Worm (Caenorhabditis elegans): ENCODE results near the gene F36D3.1.

The F36D3.1 gene

ce11 chrV:16499006-16499405 lies at the start of gene F36D3.1:
Gene F36D3.1 (plus strand): TSS chrV:16499352.
- TF ChIP-seq tab-1 (GFP tag; IDR thresholded peaks at IDR 0.05) = no peak
- TF ChIP-seq ztf-29 (GFP tag; IDR thresholded peaks at IDR 0.05) = no peak
- no peak for TF ChIP-seq klf-2 (GFP tag; conservative IDR thresholded peaks at IDR 0.05)
- no peak for TF ChIP-seq ztf-23 (GFP tag; IDR thresholded peaks at IDR 0.05)
- TF ChIP-seq cog-1 (tag; optimal IDR thresholded peaks at IDR 0.05) = no peak
- no peak for TF ChIP-seq flt-1 (GFP tag; IDR thresholded peaks at IDR 0.05)
- TF ChIP-seq T22C8.4 (GFP tag; IDR thresholded peaks at IDR 0.05) = no peak
- no peak for TF ChIP-seq ref-1 (GFP tag; conservative IDR thresholded peaks at IDR 0.05)
- no peak for TF ChIP-seq med-1 (GFP tag; optimal IDR thresholded peaks at IDR 0.05; ENCODE audit: insufficient read depth)

ce11 chrV:16455065-16455464 lies 44.1 kb upstream of the F36D3.1 start, which contains the start of gene str-14:
Gene str-14 (minus strand): TSS chrV:16455165.
- TF ChIP-seq cog-1 (tag; optimal IDR thresholded peaks at IDR 0.05) = no peak
- no peak for TF ChIP-seq flt-1 (GFP tag; IDR thresholded peaks at IDR 0.05)
- TF ChIP-seq ztf-29 (GFP tag; IDR thresholded peaks at IDR 0.05) = no peak
- TF ChIP-seq tab-1 (GFP tag; IDR thresholded peaks at IDR 0.05) = no peak
- no peak for TF ChIP-seq klf-2 (GFP tag; conservative IDR thresholded peaks at IDR 0.05)
- TF ChIP-seq ztf-23 (GFP tag; IDR thresholded peaks at IDR 0.05) = no peak
- no peak for TF ChIP-seq T22C8.4 (GFP tag; IDR thresholded peaks at IDR 0.05)
- no peak for TF ChIP-seq ref-1 (GFP tag; conservative IDR thresholded peaks at IDR 0.05)
- TF ChIP-seq med-1 (GFP tag; optimal IDR thresholded peaks at IDR 0.05; ENCODE audit: insufficient read depth) = no peak

ce11 chrV:16458714-16459113 lies 40.4 kb upstream of the F36D3.1 start, which contains the start of gene str-15:
Gene str-15 (minus strand): TSS chrV:16458814.
- no peak for TF ChIP-seq ztf-23 (GFP tag; IDR thresholded peaks at IDR 0.05)

ce11 chrV:16459377-16459776 lies 39.8 kb upstream of the F36D3.1 start:
- no peak for TF ChIP-seq med-1 (GFP tag; optimal IDR thresholded peaks at IDR 0.05; ENCODE audit: insufficient read depth)
- TF ChIP-seq T22C8.4 (GFP tag; IDR thresholded peaks at IDR 0.05) = no peak
- TF ChIP-seq ref-1 (GFP tag; conservative IDR thresholded peaks at IDR 0.05) = no peak
- TF ChIP-seq klf-2 (GFP tag; conservative IDR thresholded peaks at IDR 0.05) = no peak
- TF ChIP-seq flt-1 (GFP tag; IDR thresholded peaks at IDR 0.05) = no peak
- no peak for TF ChIP-seq ztf-23 (GFP tag; IDR thresholded peaks at IDR 0.05)
- TF ChIP-seq cog-1 (tag; optimal IDR thresholded peaks at IDR 0.05) = no peak
- TF ChIP-seq tab-1 (GFP tag; IDR thresholded peaks at IDR 0.05) = no peak
- no peak for TF ChIP-seq ztf-29 (GFP tag; IDR thresholded peaks at IDR 0.05)

ce11 chrV:16460866-16461265 lies 38.3 kb upstream of the F36D3.1 start, which contains the start of gene srh-142:
Gene srh-142 (minus strand): TSS chrV:16460966.
- TF ChIP-seq flt-1 (GFP tag; IDR thresholded peaks at IDR 0.05) (no peak), ztf-23 (GFP tag; IDR thresholded peaks at IDR 0.05) (no peak), tab-1 (GFP tag; IDR thresholded peaks at IDR 0.05) (no peak), cog-1 (tag; optimal IDR thresholded peaks at IDR 0.05) (no peak), med-1 (GFP tag; optimal IDR thresholded peaks at IDR 0.05; ENCODE audit: insufficient read depth) (no peak), ref-1 (GFP tag; conservative IDR thresholded peaks at IDR 0.05) (no peak), ztf-29 (GFP tag; IDR thresholded peaks at IDR 0.05) (no peak), T22C8.4 (GFP tag; IDR thresholded peaks at IDR 0.05) (no peak), klf-2 (GFP tag; conservative IDR thresholded peaks at IDR 0.05) (no peak)

- TF ChIP-seq tab-1 (GFP tag; IDR thresholded peaks at IDR 0.05) (no peak), T22C8.4 (GFP tag; IDR thresholded peaks at IDR 0.05) (no peak), flt-1 (GFP tag; IDR thresholded peaks at IDR 0.05) (no peak), ztf-29 (GFP tag; IDR thresholded peaks at IDR 0.05) (no peak), cog-1 (tag; optimal IDR thresholded peaks at IDR 0.05) (no peak), ref-1 (GFP tag; conservative IDR thresholded peaks at IDR 0.05) (no peak), klf-2 (GFP tag; conservative IDR thresholded peaks at IDR 0.05) (no peak), ztf-23 (GFP tag; IDR thresholded peaks at IDR 0.05) (no peak)
These were observed 31.3 kb upstream of the F36D3.1 start, which contains the start of gene sru-44 for ce11 chrV:16467840-16468239. Gene sru-44 (minus strand): TSS chrV:16467940.

ce11 chrV:16470916-16471315 lies 28.2 kb upstream of the F36D3.1 start, which contains the start of gene srh-138:
Gene srh-138 (minus strand): TSS chrV:16471016.
- TF ChIP-seq T22C8.4 (GFP tag; IDR thresholded peaks at IDR 0.05) = no peak
- TF ChIP-seq ref-1 (GFP tag; conservative IDR thresholded peaks at IDR 0.05) = no peak
- no peak for TF ChIP-seq med-1 (GFP tag; optimal IDR thresholded peaks at IDR 0.05; ENCODE audit: insufficient read depth)
- TF ChIP-seq ztf-23 (GFP tag; IDR thresholded peaks at IDR 0.05) = no peak
- no peak for TF ChIP-seq cog-1 (tag; optimal IDR thresholded peaks at IDR 0.05)
- TF ChIP-seq ztf-29 (GFP tag; IDR thresholded peaks at IDR 0.05) = no peak
- no peak for TF ChIP-seq klf-2 (GFP tag; conservative IDR thresholded peaks at IDR 0.05)
- no peak for TF ChIP-seq tab-1 (GFP tag; IDR thresholded peaks at IDR 0.05)
- no peak for TF ChIP-seq flt-1 (GFP tag; IDR thresholded peaks at IDR 0.05)

ce11 chrV:16471995-16472563 lies 27.1 kb upstream of the F36D3.1 start, which contains the start of gene srw-35:
Gene srw-35 (plus strand): TSS chrV:16472513.
- no peak for TF ChIP-seq tab-1 (GFP tag; IDR thresholded peaks at IDR 0.05)
- TF ChIP-seq klf-2 (GFP tag; conservative IDR thresholded peaks at IDR 0.05) = no peak
- no peak for TF ChIP-seq ztf-23 (GFP tag; IDR thresholded peaks at IDR 0.05)
- no peak for TF ChIP-seq T22C8.4 (GFP tag; IDR thresholded peaks at IDR 0.05)
- TF ChIP-seq cog-1 (tag; optimal IDR thresholded peaks at IDR 0.05) = no peak
- TF ChIP-seq flt-1 (GFP tag; IDR thresholded peaks at IDR 0.05) = no peak
- TF ChIP-seq med-1 (GFP tag; optimal IDR thresholded peaks at IDR 0.05; ENCODE audit: insufficient read depth) = no peak
- TF ChIP-seq ztf-29 (GFP tag; IDR thresholded peaks at IDR 0.05) = no peak
- TF ChIP-seq ref-1 (GFP tag; conservative IDR thresholded peaks at IDR 0.05) = no peak

ce11 chrV:16479275-16479674 lies 19.9 kb upstream of the F36D3.1 start, which contains the start of gene T08G3.11:
Gene T08G3.11 (minus strand): TSS chrV:16479375.
- TF ChIP-seq med-1 (GFP tag; optimal IDR thresholded peaks at IDR 0.05; ENCODE audit: insufficient read depth) (no peak), flt-1 (GFP tag; IDR thresholded peaks at IDR 0.05) (no peak), ztf-29 (GFP tag; IDR thresholded peaks at IDR 0.05) (no peak), cog-1 (tag; optimal IDR thresholded peaks at IDR 0.05) (no peak), ref-1 (GFP tag; conservative IDR thresholded peaks at IDR 0.05) (no peak), T22C8.4 (GFP tag; IDR thresholded peaks at IDR 0.05) (no peak)

All from whole organism, midembryonic.